Worm (Caenorhabditis elegans): Measurements from ENCODE around the gene sre-38.

DNA sequence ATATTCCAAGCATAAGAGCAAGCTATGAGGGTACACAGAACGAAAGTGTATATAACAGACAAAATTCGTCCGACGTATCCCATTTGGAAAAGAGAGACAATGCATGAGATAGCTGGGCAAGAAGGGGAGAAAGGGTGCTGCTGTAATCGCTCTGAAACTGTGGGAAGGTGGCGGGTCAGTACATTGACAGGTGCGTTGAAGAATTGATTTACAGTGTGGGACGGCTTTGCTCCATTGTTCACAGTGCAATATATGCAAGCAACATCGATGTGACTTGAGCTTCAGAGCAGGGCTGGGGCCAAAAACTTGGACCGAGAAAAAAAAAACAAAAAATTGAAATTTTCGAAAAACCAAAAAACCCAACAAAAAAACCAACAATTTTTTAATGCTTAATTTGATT is 47.3 kb upstream of the sre-38 start, which contains the start of gene F57G9.3:
- TF ChIP-seq elt-1 (tag; optimal IDR thresholded peaks at IDR 0.05) (no peak), egl-27 (tag; optimal IDR thresholded peaks at IDR 0.05) (no peak), ama-1 (optimal IDR thresholded peaks at IDR 0.05) (no peak), elt-3 (tag; optimal IDR thresholded peaks at IDR 0.05) (no peak)

Measured in whole organism, L3 larva.